Worm (Caenorhabditis elegans) whole organism, L4 larva: ENCODE data around the gene lin-25.
A peak's percentile ranks its signal among the peaks of the same experiment; 100 is the strongest.

Experiments used
- F37D6.2 ChIP-seq: sonication (generic microtip); optimal IDR thresholded peaks from 2 replicates; lab custom pipeline; 2016; ENCODE audit warnings: mild to moderate bottlenecking, missing genetic modification characterization, missing compliant biosample characterization
- R02D3.7 ChIP-seq: fragments of 150-350 bp; sonication (generic microtip); optimal IDR thresholded peaks from 3 replicates; lab custom pipeline; 2014; ENCODE audit warnings: missing biosample characterization, missing genetic modification characterization
- ZK337.2 ChIP-seq: fragments of 200-800 bp; sonication (Bioruptor generic); IDR thresholded peaks from 2 replicates; pipeline ENCODE4 v1.3.6; 2022; ENCODE audit warnings: missing genetic modification reagents, missing genetic modification characterization, missing compliant biosample characterization
- ZK546.5 ChIP-seq, 2 experiments: sonication (generic microtip); optimal IDR thresholded peaks; 2 replicates each; lab custom pipeline; 2017; ENCODE audit warnings: missing biosample characterization in 2 of 2, missing genetic modification characterization in 2 of 2
- arid-1 ChIP-seq: fragments of 200-800 bp; sonication (Bioruptor generic); conservative IDR thresholded peaks from 2 replicates; pipeline ENCODE4 v1.3.6; 2022; ENCODE audit warnings: missing genetic modification reagents, missing genetic modification characterization, missing compliant biosample characterization
- ceh-20 ChIP-seq: fragments of 200-800 bp; sonication (Bioruptor generic); IDR thresholded peaks from 2 replicates; pipeline ENCODE4 v1.3.6; 2022; ENCODE audit warnings: missing genetic modification reagents, missing genetic modification characterization, missing compliant biosample characterization
- ceh-28 ChIP-seq: fragments of 150-350 bp; optimal IDR thresholded peaks from 2 replicates; lab custom pipeline; 2014; ENCODE audit warnings: missing biosample characterization, missing genetic modification reagents, missing genetic modification characterization
- ceh-44 ChIP-seq: fragments of 200-800 bp; sonication (Bioruptor generic); IDR thresholded peaks from 2 replicates; pipeline ENCODE4 v1.3.6; 2022; ENCODE audit warnings: missing genetic modification reagents, missing genetic modification characterization, missing compliant biosample characterization
- ceh-62 ChIP-seq: sonication (generic microtip); optimal IDR thresholded peaks from 2 replicates; lab custom pipeline; 2017; ENCODE audit warnings: missing biosample characterization, missing genetic modification characterization
- cey-2 ChIP-seq: sonication (generic microtip); optimal IDR thresholded peaks from 3 replicates; lab custom pipeline; 2017; ENCODE audit warnings: missing genetic modification characterization, mild to moderate bottlenecking, missing compliant biosample characterization, antibody characterized with exemption, borderline replicate concordance; ENCODE audit not compliant: insufficient read depth
- daf-16 ChIP-seq, 3 experiments: sonication (generic microtip); optimal IDR thresholded peaks; 2 replicates each; lab custom pipeline; 2016 to 2017; ENCODE audit warnings: missing genetic modification characterization in 3 of 3, missing genetic modification reagents in 3 of 3, mild to moderate bottlenecking in 2 of 3, missing compliant biosample characterization in 2 of 3, missing biosample characterization in 1 of 3, moderate library complexity in 1 of 3
- daf-19 ChIP-seq: fragments of 200-800 bp; sonication (Bioruptor generic); conservative IDR thresholded peaks from 2 replicates; pipeline ENCODE4 v1.3.6; 2022; ENCODE audit warnings: missing genetic modification characterization, missing compliant biosample characterization
- dmd-8 ChIP-seq: fragments of 200-800 bp; sonication (Bioruptor generic); IDR thresholded peaks from 2 replicates; pipeline ENCODE4 v1.3.6; 2022; ENCODE audit warnings: missing genetic modification characterization, missing compliant biosample characterization
- dmd-9 ChIP-seq: fragments of 200-800 bp; sonication (Bioruptor generic); IDR thresholded peaks from 2 replicates; pipeline ENCODE4 v1.3.6; 2022; ENCODE audit warnings: missing genetic modification reagents, missing genetic modification characterization, missing compliant biosample characterization
- duxl-1 ChIP-seq: sonication (generic microtip); optimal IDR thresholded peaks from 2 replicates; lab custom pipeline; 2016; ENCODE audit warnings: mild to moderate bottlenecking, missing genetic modification characterization, moderate library complexity, missing compliant biosample characterization; ENCODE audit not compliant: poor library complexity
- egl-27 ChIP-seq: sonication (generic microtip); optimal IDR thresholded peaks from 3 replicates; lab custom pipeline; 2017; ENCODE audit warnings: missing biosample characterization, missing genetic modification reagents, missing genetic modification characterization
- egl-43 ChIP-seq: fragments of 200-800 bp; sonication (Bioruptor generic); IDR thresholded peaks from 2 replicates; pipeline ENCODE4 v1.3.6; 2022; ENCODE audit warnings: missing genetic modification reagents, missing genetic modification characterization, missing compliant biosample characterization
- fkh-10 ChIP-seq: fragments of 150-350 bp; optimal IDR thresholded peaks from 2 replicates; lab custom pipeline; 2014; ENCODE audit warnings: missing biosample characterization, missing genetic modification reagents, missing genetic modification characterization
- fos-1 ChIP-seq: fragments of 150-350 bp; optimal IDR thresholded peaks from 2 replicates; lab custom pipeline; 2014; ENCODE audit warnings: missing biosample characterization, missing genetic modification characterization
- gei-8 ChIP-seq: fragments of 200-800 bp; sonication (Bioruptor generic); optimal IDR thresholded peaks from 2 replicates; lab custom pipeline; 2018; ENCODE audit warnings: mild to moderate bottlenecking, missing genetic modification characterization, missing compliant biosample characterization
- hlh-11 ChIP-seq: fragments of 200-800 bp; sonication (Bioruptor generic); optimal IDR thresholded peaks from 2 replicates; lab custom pipeline; 2018; ENCODE audit warnings: mild to moderate bottlenecking, missing genetic modification characterization, missing compliant biosample characterization
- hmg-1.1 ChIP-seq: fragments of 200-800 bp; sonication (Bioruptor generic); IDR thresholded peaks from 2 replicates; pipeline ENCODE4 v1.3.6; 2022; ENCODE audit warnings: missing genetic modification reagents, missing genetic modification characterization, missing compliant biosample characterization
- jun-1 ChIP-seq: fragments of 150-350 bp; optimal IDR thresholded peaks from 2 replicates; lab custom pipeline; 2014; ENCODE audit warnings: missing biosample characterization, missing genetic modification reagents, missing genetic modification characterization
- lin-1 ChIP-seq: fragments of 200-800 bp; sonication (Bioruptor generic); IDR thresholded peaks from 2 replicates; pipeline ENCODE4 v1.3.6; 2022; ENCODE audit warnings: missing genetic modification reagents, missing genetic modification characterization, missing compliant biosample characterization
- lin-13 ChIP-seq: fragments of 150-350 bp; optimal IDR thresholded peaks from 2 replicates; lab custom pipeline; 2014; ENCODE audit warnings: missing biosample characterization, missing genetic modification reagents, missing genetic modification characterization
- mep-1 ChIP-seq: fragments of 150-350 bp; sonication (generic microtip); optimal IDR thresholded peaks from 3 replicates; lab custom pipeline; 2014; ENCODE audit warnings: missing biosample characterization, missing genetic modification characterization
- mes-2 ChIP-seq: sonication (generic microtip); optimal IDR thresholded peaks from 2 replicates; lab custom pipeline; 2016; ENCODE audit warnings: missing genotype, mild to moderate bottlenecking, missing genetic modification characterization, missing compliant biosample characterization; ENCODE audit not compliant: poor library complexity, severe bottlenecking
- nhr-10 ChIP-seq: fragments of 150-350 bp; optimal IDR thresholded peaks from 2 replicates; lab custom pipeline; 2014; ENCODE audit warnings: missing biosample characterization, missing genetic modification characterization
- nhr-11 ChIP-seq: fragments of 150-350 bp; optimal IDR thresholded peaks from 2 replicates; lab custom pipeline; 2014; ENCODE audit warnings: missing biosample characterization, missing genetic modification characterization
- nhr-237 ChIP-seq: sonication (generic microtip); optimal IDR thresholded peaks from 2 replicates; lab custom pipeline; 2017; ENCODE audit warnings: missing biosample characterization, missing genetic modification characterization
- nhr-25 ChIP-seq: sonication (generic microtip); optimal IDR thresholded peaks from 2 replicates; lab custom pipeline; 2017; ENCODE audit warnings: missing genetic modification characterization, mild to moderate bottlenecking, missing compliant biosample characterization, antibody characterized with exemption, moderate library complexity, borderline replicate concordance; ENCODE audit not compliant: insufficient read depth
- nhr-42 ChIP-seq: fragments of 200-800 bp; sonication (Bioruptor generic); IDR thresholded peaks from 2 replicates; pipeline ENCODE4 v1.3.6; 2022; ENCODE audit warnings: missing genetic modification characterization, missing compliant biosample characterization
- nhr-48 ChIP-seq: sonication (generic microtip); optimal IDR thresholded peaks from 2 replicates; lab custom pipeline; 2016; ENCODE audit warnings: mild to moderate bottlenecking, missing genetic modification characterization, missing compliant biosample characterization
- nhr-76 ChIP-seq: fragments of 150-350 bp; optimal IDR thresholded peaks from 2 replicates; lab custom pipeline; 2014; ENCODE audit warnings: missing biosample characterization, missing genetic modification characterization
- pha-4 ChIP-seq, 2 experiments: fragments of 150-350 bp in 1 of 2; fragments of 200-800 bp in 1 of 2; sonication (Bioruptor generic) in 1 of 2; IDR thresholded peaks in 1 of 2; optimal IDR thresholded peaks in 1 of 2; 2 replicates each; pipeline versions ENCODE4 v1.3.6 to Lab custom; 2014 to 2022; ENCODE audit warnings: missing genetic modification characterization in 2 of 2, missing genetic modification reagents in 2 of 2, missing biosample characterization in 1 of 2, missing compliant biosample characterization in 1 of 2
- pqm-1 ChIP-seq: sonication (generic microtip); optimal IDR thresholded peaks from 2 replicates; lab custom pipeline; 2017; ENCODE audit warnings: missing biosample characterization, missing genetic modification characterization
- rbr-2 ChIP-seq: sonication (generic microtip); optimal IDR thresholded peaks from 2 replicates; lab custom pipeline; 2016; ENCODE audit warnings: missing genotype, missing genetic modification characterization, missing compliant biosample characterization
- saeg-2 ChIP-seq: fragments of 200-800 bp; sonication (Bioruptor generic); IDR thresholded peaks from 2 replicates; pipeline ENCODE4 v1.3.6; 2022; ENCODE audit warnings: missing genetic modification reagents, missing genetic modification characterization, missing compliant biosample characterization
- snpc-1.2 ChIP-seq: fragments of 200-800 bp; sonication (Bioruptor generic); IDR thresholded peaks from 2 replicates; pipeline ENCODE4 v1.3.6; 2022; ENCODE audit warnings: missing genetic modification reagents, missing genetic modification characterization, missing compliant biosample characterization
- snpc-4 ChIP-seq: fragments of 150-350 bp; optimal IDR thresholded peaks from 2 replicates; lab custom pipeline; 2014; ENCODE audit warnings: missing biosample characterization, missing genetic modification characterization
- unc-130 ChIP-seq: sonication (generic microtip); optimal IDR thresholded peaks from 2 replicates; lab custom pipeline; 2016; ENCODE audit warnings: missing genetic modification reagents, missing genetic modification characterization, missing compliant biosample characterization
- unc-62 ChIP-seq, 3 experiments: fragments of 150-350 bp in 1 of 3; sonication (generic microtip); optimal IDR thresholded peaks in 2 of 3; peaks in 1 of 3; 1 replicate in 1 of 3; 2 replicates in 2 of 3; lab custom pipeline; 2014 to 2017; ENCODE audit warnings: missing biosample characterization in 3 of 3, missing genetic modification characterization in 3 of 3, missing genetic modification reagents in 3 of 3, missing genotype in 1 of 3
- zag-1 ChIP-seq: fragments of 150-350 bp; optimal IDR thresholded peaks from 2 replicates; lab custom pipeline; 2014; ENCODE audit warnings: missing biosample characterization, missing genetic modification characterization
- zip-11 ChIP-seq: fragments of 200-800 bp; sonication (Bioruptor generic); IDR thresholded peaks from 2 replicates; pipeline ENCODE4 v1.3.6; 2022; ENCODE audit warnings: missing genetic modification characterization, missing compliant biosample characterization
- zip-2 ChIP-seq: fragments of 150-350 bp; optimal IDR thresholded peaks from 2 replicates; lab custom pipeline; 2014; ENCODE audit warnings: missing biosample characterization, missing genetic modification characterization
- ztf-7 ChIP-seq: fragments of 150-350 bp; optimal IDR thresholded peaks from 2 replicates; lab custom pipeline; 2014; ENCODE audit warnings: missing biosample characterization, missing genetic modification characterization

Gene lin-25

DNA sequence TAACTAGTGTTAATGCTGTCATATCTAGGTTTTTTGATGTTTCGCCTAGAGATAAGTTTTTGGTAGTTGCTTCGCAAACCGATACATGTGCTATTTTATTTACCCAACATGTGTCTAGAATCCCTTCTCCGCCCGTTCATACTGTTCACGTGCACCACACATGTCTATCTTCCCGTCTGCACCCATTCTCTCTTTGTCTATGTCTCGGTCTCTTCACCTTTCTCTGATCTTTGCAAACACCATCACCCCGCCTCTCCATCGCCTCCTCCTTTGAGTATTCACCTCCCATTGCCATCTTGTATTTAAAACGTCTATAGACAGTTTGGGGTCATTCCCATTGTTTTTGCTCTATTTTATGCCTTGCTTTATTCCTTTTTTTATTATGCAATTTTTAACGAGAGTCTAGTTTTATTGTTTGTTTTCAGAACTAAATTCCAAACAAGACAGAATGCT is 12.5 kb upstream of the lin-25 start, which contains the start of gene F56H9.2 (continued):
- TF ChIP-seq daf-16 (GFP tag; optimal IDR thresholded peaks at IDR 0.05; lab: Kevin White, UChicago), result peak; percentile 52 to 55
- TF ChIP-seq daf-16 (tag; optimal IDR thresholded peaks at IDR 0.05; lab: Kevin White, UChicago), result peak; percentile 94
- no peak for TF ChIP-seq egl-43 (GFP tag; lab: Robert Waterston, UW)
- TF ChIP-seq arid-1 (GFP tag; lab: Robert Waterston, UW), result no peak
- TF ChIP-seq nhr-25, result peak; percentile 67
- TF ChIP-seq lin-1, result peak; percentile 60; the same call in 1 of the 2 replicates
- no peak for TF ChIP-seq fos-1
- no peak for TF ChIP-seq ceh-62
- no peak for TF ChIP-seq dmd-8 (GFP tag; lab: Robert Waterston, UW)
- TF ChIP-seq rbr-2, result peak; percentile 48
- TF ChIP-seq ZK337.2 (GFP tag; lab: Robert Waterston, UW), result no peak
- TF ChIP-seq cey-2 (tag; lab: Kevin White, UChicago), result peak; percentile 49
- peak; percentile 76 for TF ChIP-seq gei-8 (GFP tag; lab: Kevin White, UChicago)
- no peak for TF ChIP-seq fkh-10 (GFP tag; lab: Kevin White, UChicago)
- TF ChIP-seq ceh-28 (tag; lab: Kevin White, UChicago), result no peak

DNA sequence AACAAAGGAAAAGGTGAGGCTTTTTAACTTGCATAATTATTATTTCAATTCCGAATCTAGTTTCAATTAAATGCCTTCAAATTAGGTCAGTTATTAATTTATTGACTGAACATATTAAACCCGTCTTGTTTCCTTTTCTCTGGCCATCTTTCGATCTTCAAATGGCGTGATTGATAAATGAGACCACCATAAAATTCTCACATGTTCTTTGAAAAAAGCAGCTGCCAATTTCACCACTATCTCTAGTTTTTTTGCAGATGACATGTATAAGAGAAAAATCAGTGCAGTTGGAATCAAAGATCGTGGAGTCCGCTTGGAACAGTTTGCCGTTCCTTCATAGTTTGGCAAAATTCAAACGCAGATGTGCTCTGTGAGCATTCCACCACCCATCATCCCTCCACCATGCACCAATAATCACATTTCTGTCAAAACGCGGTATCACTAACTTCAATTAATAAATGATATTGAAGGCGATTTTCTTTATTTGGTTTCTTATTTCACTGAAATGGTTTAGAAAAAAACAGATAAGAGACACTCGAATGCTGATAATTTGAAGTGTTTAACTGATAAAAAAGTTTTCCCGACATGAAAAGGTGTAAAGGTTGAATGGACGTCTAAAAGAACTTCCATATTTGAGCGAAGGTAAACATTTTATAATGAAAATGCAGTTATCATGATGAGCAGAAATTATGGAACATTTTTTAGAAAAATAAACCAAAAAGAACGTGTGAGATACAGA is 11.8 kb upstream of the lin-25 start:
- TF ChIP-seq jun-1 (tag; lab: Kevin White, UChicago) (no peak), mes-2 (no peak), nhr-25 (no peak), zag-1 (tag; lab: Kevin White, UChicago) (no peak), unc-62 (GFP tag; optimal IDR thresholded peaks at IDR 0.05 in 1 of 2; lab: Kevin White, UChicago) (peak in 1 of 2 experiments; percentile 7), unc-62 (tag; optimal IDR thresholded peaks at IDR 0.05; lab: Kevin White, UChicago) (no peak), zip-2 (tag; lab: Kevin White, UChicago) (no peak), nhr-10 (tag; lab: Kevin White, UChicago) (no peak), arid-1 (GFP tag; lab: Robert Waterston, UW) (no peak), ZK546.5 (tag; optimal IDR thresholded peaks at IDR 0.05; lab: Kevin White, UChicago) (no peak), nhr-42 (GFP tag; lab: Robert Waterston, UW) (no peak), dmd-9 (no peak), ceh-44 (no peak), snpc-1.2 (no peak), fkh-10 (GFP tag; lab: Kevin White, UChicago) (no peak), daf-19 (GFP tag; lab: Robert Waterston, UW) (no peak), pha-4 (GFP tag; IDR thresholded peaks at IDR 0.05; lab: Robert Waterston, UW) (no peak), pha-4 (tag; optimal IDR thresholded peaks at IDR 0.05; lab: Kevin White, UChicago) (no peak), unc-130 (GFP tag; lab: Kevin White, UChicago) (no peak), egl-43 (GFP tag; lab: Robert Waterston, UW) (no peak), F37D6.2 (tag; lab: Kevin White, UChicago) (no peak), ceh-62 (no peak), nhr-48 (tag; lab: Kevin White, UChicago) (no peak), saeg-2 (GFP tag; lab: Robert Waterston, UW) (no peak; the same call in 1 of the 2 replicates), duxl-1 (tag; lab: Kevin White, UChicago) (no peak), ztf-7 (no peak), hlh-11 (tag; lab: Kevin White, UChicago) (peak; percentile 74), snpc-4 (tag; lab: Kevin White, UChicago) (no peak), hmg-1.1 (no peak), egl-27 (tag; lab: Kevin White, UChicago) (no peak), ceh-20 (GFP tag; lab: Robert Waterston, UW) (no peak), R02D3.7 (tag; lab: Kevin White, UChicago) (no peak), mep-1 (tag; lab: Kevin White, UChicago) (no peak), pqm-1 (tag; lab: Kevin White, UChicago) (peak; percentile 83), nhr-237 (no peak), ZK337.2 (GFP tag; lab: Robert Waterston, UW) (no peak), zip-11 (no peak), lin-13 (no peak), nhr-76 (tag; lab: Kevin White, UChicago) (no peak), nhr-11 (tag; lab: Kevin White, UChicago) (no peak), ceh-28 (tag; lab: Kevin White, UChicago) (no peak)
